Fruit fly (Drosophila melanogaster) whole organism: ENCODE measurements around the gene CG33642.
A peak's percentile ranks its signal among the peaks of the same experiment; 100 is the strongest.

Source experiments
- CG8478 ChIP-seq: fragments of >200 bp; optimal IDR thresholded peaks from 2 replicates; lab custom pipeline; 2018; ENCODE audit warnings: inconsistent platforms
- Dll ChIP-seq: fragments of >200 bp; optimal IDR thresholded peaks from 2 replicates; lab custom pipeline; 2017
- EcR ChIP-seq, 2 experiments: fragments of >200 bp; optimal IDR thresholded peaks; 2 replicates each; lab custom pipeline; 2017; ENCODE audit warnings: missing biosample characterization in 2 of 2, missing genetic modification characterization in 2 of 2, missing genetic modification reagents in 2 of 2
- pan ChIP-seq: fragments of >200 bp; optimal IDR thresholded peaks from 2 replicates; lab custom pipeline; 2017
- psq ChIP-seq: fragments of >200 bp; optimal IDR thresholded peaks from 2 replicates; lab custom pipeline; 2017
- usp ChIP-seq: fragments of >200 bp; optimal IDR thresholded peaks from 2 replicates; lab custom pipeline; 2017; ENCODE audit warnings: missing biosample characterization, missing genetic modification characterization, mixed read lengths

CG33642 gene

dm6 chr2L:13529675-13530074 is at the start of gene CG33642:
Gene CG33642, plus strand, starts transcription at chr2L:13529975.
- TF ChIP-seq EcR (GFP tag; optimal IDR thresholded peaks at IDR 0.05; lab: Kevin White, UChicago) = no peak
- no peak for TF ChIP-seq CG8478 (lab: Kevin White, UChicago)
- TF ChIP-seq usp (GFP tag; lab: Kevin White, UChicago) = no peak
- no peak for TF ChIP-seq psq
- no peak for TF ChIP-seq Dll (lab: Kevin White, UChicago)
- no peak for TF ChIP-seq pan (lab: Kevin White, UChicago)

- TF ChIP-seq EcR (GFP tag; optimal IDR thresholded peaks at IDR 0.05; lab: Kevin White, UChicago) (peak in 1 of 2 experiments; percentile 4), pan (lab: Kevin White, UChicago) (no peak)
These were observed 47.5 kb upstream of the CG33642 start for dm6 chr2L:13482258-13482657.

DNA sequence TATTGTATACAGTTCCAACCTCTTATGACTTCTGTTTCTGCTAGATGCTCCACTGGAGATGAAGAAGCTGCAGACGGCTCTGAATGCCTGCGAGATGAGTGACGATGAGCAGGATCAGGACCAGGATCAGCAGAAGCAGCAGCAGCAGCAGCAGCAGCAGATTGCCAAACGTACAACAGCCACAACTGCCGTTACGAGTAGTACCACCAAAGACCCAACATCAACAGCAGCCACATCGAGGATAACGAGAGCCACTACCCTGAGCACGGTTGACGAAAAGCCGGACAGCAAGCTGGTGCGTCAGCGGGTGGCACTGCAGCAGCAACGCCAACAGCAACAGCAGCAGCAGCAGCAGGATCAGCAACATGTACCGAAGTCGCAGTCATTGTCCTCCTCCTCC is 31.9 kb upstream of the CG33642 start:
- TF ChIP-seq Dll (lab: Kevin White, UChicago) (no peak), CG8478 (lab: Kevin White, UChicago) (no peak), EcR (GFP tag; optimal IDR thresholded peaks at IDR 0.05; lab: Kevin White, UChicago) (no peak), psq (no peak), pan (lab: Kevin White, UChicago) (no peak), usp (GFP tag; lab: Kevin White, UChicago) (no peak)

- TF ChIP-seq Dll (lab: Kevin White, UChicago) (no peak), usp (GFP tag; lab: Kevin White, UChicago) (no peak), pan (lab: Kevin White, UChicago) (no peak), EcR (GFP tag; optimal IDR thresholded peaks at IDR 0.05; lab: Kevin White, UChicago) (no peak), CG8478 (lab: Kevin White, UChicago) (no peak), psq (no peak)
These were observed 29.4 kb upstream of the CG33642 start for dm6 chr2L:13500416-13500815.

dm6 chr2L:13509533-13510240 is 20.1 kb upstream of the CG33642 start:
- TF ChIP-seq psq (no peak), usp (GFP tag; lab: Kevin White, UChicago) (no peak)

dm6 chr2L:13510870-13511867 is 18.6 kb upstream of the CG33642 start:
- TF ChIP-seq EcR (GFP tag; optimal IDR thresholded peaks at IDR 0.05; lab: Kevin White, UChicago) = no peak
- TF ChIP-seq usp (GFP tag; lab: Kevin White, UChicago) = no peak
- TF ChIP-seq CG8478 (lab: Kevin White, UChicago) = no peak
- TF ChIP-seq psq = no peak
- TF ChIP-seq Dll (lab: Kevin White, UChicago) = no peak
- no peak for TF ChIP-seq pan (lab: Kevin White, UChicago)

- TF ChIP-seq Dll (lab: Kevin White, UChicago) (peak; percentile 88), EcR (GFP tag; optimal IDR thresholded peaks at IDR 0.05; lab: Kevin White, UChicago) (no peak)
These were observed 17.4 kb upstream of the CG33642 start for dm6 chr2L:13512182-13513032.

dm6 chr2L:13513033-13513330 is 16.8 kb upstream of the CG33642 start:
- TF ChIP-seq psq = no peak
- no peak for TF ChIP-seq Dll (lab: Kevin White, UChicago)
- no peak for TF ChIP-seq CG8478 (lab: Kevin White, UChicago)
- no peak for TF ChIP-seq usp (GFP tag; lab: Kevin White, UChicago)
- no peak for TF ChIP-seq EcR (GFP tag; optimal IDR thresholded peaks at IDR 0.05; lab: Kevin White, UChicago)
- TF ChIP-seq pan (lab: Kevin White, UChicago) = no peak

DNA sequence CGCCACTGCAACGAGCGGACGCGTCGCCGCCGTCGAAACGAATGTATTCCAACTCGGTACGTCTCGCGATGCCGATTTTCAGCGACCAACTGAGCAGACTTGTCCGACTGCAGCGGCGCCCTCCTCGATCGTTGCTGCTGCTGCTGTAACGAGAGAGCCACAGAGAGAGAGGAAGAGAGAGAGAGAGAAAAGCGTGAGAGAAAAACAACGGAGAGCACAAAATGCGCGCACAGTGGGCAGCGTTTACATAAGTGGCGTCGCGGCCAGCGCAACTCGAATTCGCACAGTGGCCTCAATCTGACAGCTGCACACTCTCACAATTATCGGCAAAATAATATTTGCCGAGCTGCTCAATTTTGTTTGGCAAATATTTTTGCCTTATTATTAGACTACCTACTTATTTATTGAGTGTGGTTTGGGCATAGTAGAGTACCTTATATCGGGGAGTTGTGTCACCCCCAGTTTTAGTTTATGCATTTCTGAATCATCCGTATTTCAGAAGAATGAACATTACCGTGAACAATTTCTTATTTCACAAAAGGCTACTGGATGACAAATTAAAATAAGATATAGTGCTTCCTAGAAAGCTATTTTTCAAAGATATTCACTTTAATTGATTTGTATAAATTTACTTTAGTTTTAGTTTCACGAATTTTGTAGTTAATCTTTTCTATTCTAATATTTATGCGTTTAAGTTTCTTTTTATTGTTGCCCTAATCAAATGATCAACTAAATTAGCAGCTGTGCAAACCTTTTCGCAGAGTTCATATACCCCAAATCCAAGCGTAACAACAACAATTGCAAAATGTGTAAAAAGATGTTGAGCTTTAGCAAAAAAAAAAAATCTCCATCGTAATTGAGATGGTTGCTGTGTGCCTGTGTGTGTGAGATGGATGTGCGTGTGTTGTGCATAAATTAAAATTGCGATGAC is 16.2 kb upstream of the CG33642 start:
- TF ChIP-seq usp (GFP tag; lab: Kevin White, UChicago) (no peak), Dll (lab: Kevin White, UChicago) (peak; percentile 99)

- TF ChIP-seq usp (GFP tag; lab: Kevin White, UChicago) (no peak), EcR (GFP tag; optimal IDR thresholded peaks at IDR 0.05; lab: Kevin White, UChicago) (peak in 1 of 2 experiments; percentile 8)
These were observed 15.4 kb upstream of the CG33642 start for dm6 chr2L:13514262-13514937.
